Fruit fly (Drosophila melanogaster): Measurements from ENCODE around the gene Klp31E.
A peak's percentile ranks its signal among the peaks of the same experiment; 100 is the strongest.

Gene Klp31E

DNA sequence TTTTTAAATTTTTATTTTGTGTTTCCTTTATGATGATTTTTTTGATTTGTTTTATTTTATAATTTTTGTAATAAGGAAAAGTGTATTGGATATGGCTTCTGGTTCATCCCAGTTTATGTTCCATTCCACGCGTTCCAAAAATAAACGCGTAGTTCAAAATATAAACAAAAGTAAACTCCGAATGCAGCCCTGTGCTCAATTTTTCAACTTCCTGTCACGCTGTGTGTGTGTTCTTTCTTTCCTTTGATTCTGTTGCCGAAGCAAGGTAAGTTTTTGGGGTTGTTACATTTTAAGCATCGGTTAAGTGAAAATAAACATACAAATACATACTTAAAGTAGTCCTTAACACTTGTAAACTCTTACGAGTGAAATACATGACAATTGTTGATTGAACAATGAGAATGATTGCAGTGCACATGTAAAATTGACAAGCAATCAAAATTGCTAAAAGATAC, 5.7 kb upstream of the Klp31E start, which contains the start of the genes Ip259 and RpS27A (continued):
- TF ChIP-seq B-H1 (GFP tag; IDR thresholded peaks at IDR 0.05) = peak; percentile 47; the same call in 2 of the 3 replicates
- TF ChIP-seq wek (GFP tag; optimal IDR thresholded peaks at IDR 0.05) = peak; percentile 84
- peak; percentile 96 for TF ChIP-seq ssp (GFP tag; IDR thresholded peaks at IDR 0.05)
- peak; percentile 70 for TF ChIP-seq CG3407 (GFP tag; optimal IDR thresholded peaks at IDR 0.05)
- TF ChIP-seq ara (GFP tag; IDR thresholded peaks at IDR 0.05) = no peak
- peak; percentile 56 for TF ChIP-seq D19B (GFP tag; optimal IDR thresholded peaks at IDR 0.05)
- TF ChIP-seq CG8478 (optimal IDR thresholded peaks at IDR 0.05) = no peak
- TF ChIP-seq CrebB (tag; optimal IDR thresholded peaks at IDR 0.05) = peak; percentile 73
- TF ChIP-seq Sox100B (GFP tag; optimal IDR thresholded peaks at IDR 0.05) = peak; percentile 66
- no peak for TF ChIP-seq CG6175 (GFP tag; IDR thresholded peaks at IDR 0.05)
- peak; percentile 48 for TF ChIP-seq CHES-1-like (GFP tag; optimal IDR thresholded peaks at IDR 0.05)
- TF ChIP-seq CG12744 (GFP tag; optimal IDR thresholded peaks at IDR 0.05) = peak; percentile 55
- TF ChIP-seq CG13287 (GFP tag; IDR thresholded peaks at IDR 0.05; ENCODE audit: partially characterized antibody) = no peak; the same call in 1 of the 2 replicates
- TF ChIP-seq pan (optimal IDR thresholded peaks at IDR 0.05) = no peak
- peak in 1 of 2 experiments; percentile 77 for TF ChIP-seq pan (GFP tag; optimal IDR thresholded peaks at IDR 0.05 in 1 of 2, IDR thresholded peaks at IDR 0.05 in 1 of 2)
- TF ChIP-seq otp (GFP tag; IDR thresholded peaks at IDR 0.05) = no peak; the same call in 2 of the 3 replicates
- peak; percentile 64; the same call in 1 of the 2 replicates for TF ChIP-seq sim (GFP tag; IDR thresholded peaks at IDR 0.05)
- TF ChIP-seq gro (GFP tag; optimal IDR thresholded peaks at IDR 0.05) = peak; percentile 61
- peak; percentile 82 for TF ChIP-seq CG13624 (GFP tag; optimal IDR thresholded peaks at IDR 0.05)
- peak; percentile 89 for TF ChIP-seq bcd (GFP tag; optimal IDR thresholded peaks at IDR 0.05)
- peak in 1 of 2 experiments; percentile 64 for TF ChIP-seq Eip74EF (GFP tag; optimal IDR thresholded peaks at IDR 0.05)
- TF ChIP-seq Pdp1 (GFP tag; optimal IDR thresholded peaks at IDR 0.05) = peak; percentile 32 to 46
- TF ChIP-seq CG9609 (GFP tag; optimal IDR thresholded peaks at IDR 0.05) = peak; percentile 62
- TF ChIP-seq ranshi (GFP tag; IDR thresholded peaks at IDR 0.05) = no peak; the same call in 1 of the 2 replicates
- TF ChIP-seq Kr (GFP tag; optimal IDR thresholded peaks at IDR 0.05) = no peak
- TF ChIP-seq usp (GFP tag; optimal IDR thresholded peaks at IDR 0.05) = no peak
- peak; percentile 98 for TF ChIP-seq CG1024 (GFP tag; IDR thresholded peaks at IDR 0.05)
- peak; percentile 83 for TF ChIP-seq slp2 (GFP tag; optimal IDR thresholded peaks at IDR 0.05)
- TF ChIP-seq Oaz (GFP tag; IDR thresholded peaks at IDR 0.05) = 0 out of 2 replicates have a peak, but pooled peaks have one; percentile 23
- TF ChIP-seq grn (GFP tag; optimal IDR thresholded peaks at IDR 0.05) = no peak
- TF ChIP-seq Sry-δ (GFP tag; optimal IDR thresholded peaks at IDR 0.05) = peak; percentile 50
- TF ChIP-seq amos (GFP tag; IDR thresholded peaks at IDR 0.05; ENCODE audit: partially characterized antibody) = peak; percentile 38; the same call in 1 of the 2 replicates
- TF ChIP-seq cwo (GFP tag; optimal IDR thresholded peaks at IDR 0.05) = no peak
- no peak for TF ChIP-seq mld (GFP tag; IDR thresholded peaks at IDR 0.05; ENCODE audit: partially characterized antibody)
- TF ChIP-seq CG10267 (tag; optimal IDR thresholded peaks at IDR 0.05) = peak; percentile 60
- no peak for TF ChIP-seq Tbp (GFP tag; optimal IDR thresholded peaks at IDR 0.05)
- TF ChIP-seq CG12391 (tag; optimal IDR thresholded peaks at IDR 0.05) = peak; percentile 68
- peak; percentile 53 for TF ChIP-seq CG8388 (GFP tag; optimal IDR thresholded peaks at IDR 0.05)
- peak; percentile 98 for TF ChIP-seq CG2116 (GFP tag; optimal IDR thresholded peaks at IDR 0.05)
- peak; percentile 73 for TF ChIP-seq pzg (GFP tag; optimal IDR thresholded peaks at IDR 0.05)
- peak in 1 of 2 experiments; percentile 62 for TF ChIP-seq insv (GFP tag; optimal IDR thresholded peaks at IDR 0.05)
- TF ChIP-seq fd3F (GFP tag; optimal IDR thresholded peaks at IDR 0.05) = peak; percentile 58
- TF ChIP-seq ems (GFP tag; optimal IDR thresholded peaks at IDR 0.05) = peak; percentile 21
- peak; percentile 16; the same call in 1 of the 2 replicates for TF ChIP-seq Bgb (GFP tag; IDR thresholded peaks at IDR 0.05; ENCODE audit: partially characterized antibody)
- peak; percentile 55 for TF ChIP-seq CG1529 (GFP tag; optimal IDR thresholded peaks at IDR 0.05)
- no peak for TF ChIP-seq hkb (optimal IDR thresholded peaks at IDR 0.05)
- TF ChIP-seq hkb (GFP tag; IDR thresholded peaks at IDR 0.05) = peak; percentile 68
- TF ChIP-seq CG13894 (tag; optimal IDR thresholded peaks at IDR 0.05) = no peak
- peak; percentile 60 for TF ChIP-seq CG3995 (GFP tag; optimal IDR thresholded peaks at IDR 0.05)
- TF ChIP-seq Vsx1 (GFP tag; optimal IDR thresholded peaks at IDR 0.05) = peak; percentile 61

Data from whole organism, embryonic.